Fruit fly (Drosophila melanogaster): ENCODE results near the gene CG3918.
A peak's percentile ranks its signal among the peaks of the same experiment; 100 is the strongest.

Gene CG3918

dm6 chrX:6549428-6550117 lies 25.3 kb downstream of the CG3918 start:
- peak; percentile 84 for TF ChIP-seq CG17801 (GFP tag; optimal IDR thresholded peaks at IDR 0.05; ENCODE audit: partially characterized antibody)

- TF ChIP-seq CG17801 (GFP tag; optimal IDR thresholded peaks at IDR 0.05; ENCODE audit: partially characterized antibody), result no peak
Measured at dm6 chrX:6550118-6550502, 25.8 kb downstream of the CG3918 start.

dm6 chrX:6551464-6551863 lies 27.2 kb downstream of the CG3918 start:
- TF ChIP-seq CG17801 (GFP tag; optimal IDR thresholded peaks at IDR 0.05; ENCODE audit: partially characterized antibody), result no peak

- no peak for TF ChIP-seq CG17801 (GFP tag; optimal IDR thresholded peaks at IDR 0.05; ENCODE audit: partially characterized antibody)
Measured at dm6 chrX:6571234-6571915, 47.1 kb downstream of the CG3918 start.

dm6 chrX:6573799-6574198 lies 49.5 kb downstream of the CG3918 start:
- no peak for TF ChIP-seq CG17801 (GFP tag; optimal IDR thresholded peaks at IDR 0.05; ENCODE audit: partially characterized antibody)

- TF ChIP-seq CG17801 (GFP tag; optimal IDR thresholded peaks at IDR 0.05; ENCODE audit: partially characterized antibody), result no peak
Measured at dm6 chrX:6574488-6574887, 50.2 kb downstream of the CG3918 start.

Measured in ovary, adult (tissue).